Fruit fly (Drosophila melanogaster) S2 (cell line): ENCODE results near the gene ida.

Experiments
- CG8478 ChIP-seq: fragments of >200 bp; optimal IDR thresholded peaks from 2 replicates; lab custom pipeline; 2018
- CTCF ChIP-seq, 2 experiments: fragments of >200 bp; optimal IDR thresholded peaks; 2 replicates each; lab custom pipeline; 2018

DNA sequence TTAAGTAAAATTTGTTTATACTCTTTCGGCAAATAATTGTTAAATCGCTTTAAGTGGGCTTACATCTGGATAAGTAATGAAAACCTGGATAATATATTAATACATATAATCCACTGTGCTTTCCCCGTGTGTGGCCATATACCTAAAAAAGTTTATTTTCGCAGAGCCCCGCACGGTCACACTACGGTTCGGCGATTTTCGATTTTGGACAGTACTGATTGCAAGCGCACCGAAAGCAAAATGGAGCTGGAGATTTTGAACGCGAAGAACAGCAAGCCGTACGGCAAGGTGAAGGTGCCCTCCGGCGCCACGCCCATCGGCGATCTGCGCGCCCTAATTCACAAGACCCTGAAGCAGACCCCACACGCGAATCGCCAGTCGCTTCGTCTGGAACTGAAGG, 1.8 kb upstream of the ida start, which contains the start of gene Sc2:
- TF ChIP-seq CG8478 (no peak), CTCF (optimal IDR thresholded peaks at IDR 0.05; lab: Kevin White, UChicago) (no peak)
